Worm (Caenorhabditis elegans): ENCODE measurements around the gene ins-32.
"Not testable (repeated sequence)": the region's sequence is repeated elsewhere in the genome, so short reads cannot be mapped to it uniquely, and the experiment has no call there.

ins-32 gene

DNA sequence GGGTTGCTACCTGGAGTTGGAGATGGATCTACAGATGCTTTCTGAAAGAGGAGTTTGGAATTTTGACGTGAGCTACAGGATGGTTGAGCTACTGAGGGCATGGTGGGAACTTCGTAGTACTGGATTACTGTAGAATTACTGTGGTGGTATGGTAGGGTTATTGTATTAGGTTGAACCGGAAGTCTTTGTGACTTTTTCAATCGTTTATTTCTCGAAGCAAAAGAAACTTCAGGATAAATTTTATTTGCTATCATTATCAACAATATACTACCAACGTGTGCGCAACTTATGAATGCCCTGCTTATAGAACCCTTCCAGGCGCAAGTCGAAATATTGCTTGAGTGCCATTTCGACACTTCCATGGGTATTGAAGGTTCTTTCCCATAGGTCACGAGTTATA, 41.5 kb downstream of the ins-32 start, which contains the start of gene T24E12.6:
Gene T24E12.6 (minus strand): TSS at position 101 of the 400 bp plus-strand sequence.
- TF ChIP-seq lsy-2, ztf-11, gmeb-1 (tag; optimal IDR thresholded peaks at IDR 0.05): not testable (repeated sequence)

DNA sequence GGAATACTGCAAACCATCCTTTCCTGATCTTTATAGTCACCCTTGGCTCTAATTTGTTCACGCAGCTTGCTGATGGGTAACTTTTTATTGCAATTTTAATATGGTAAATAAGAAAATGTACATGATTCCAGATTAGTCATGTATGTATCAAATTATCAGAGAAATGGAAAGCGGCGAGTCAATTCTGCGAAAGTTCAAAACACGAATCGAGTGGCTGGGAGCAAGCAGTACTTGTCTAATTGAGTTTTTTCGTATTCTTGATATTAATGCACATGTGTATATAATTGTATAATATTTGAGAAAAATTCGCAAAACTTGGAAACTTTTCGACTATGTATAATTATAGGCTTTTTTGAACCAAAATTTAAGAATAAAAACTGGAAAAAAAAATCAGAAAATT, 44.1 kb downstream of the ins-32 start, which contains the start of gene T24E12.12:
Gene T24E12.12 (plus strand): TSS at position 281 of the 400 bp plus-strand sequence.
- no peak for TF ChIP-seq F13H6.1 (tag; optimal IDR thresholded peaks at IDR 0.05)
- no peak for TF ChIP-seq Y55F3AM.14 (GFP tag; optimal IDR thresholded peaks at IDR 0.05)
- no peak for TF ChIP-seq nhr-12 (tag; optimal IDR thresholded peaks at IDR 0.05)

DNA sequence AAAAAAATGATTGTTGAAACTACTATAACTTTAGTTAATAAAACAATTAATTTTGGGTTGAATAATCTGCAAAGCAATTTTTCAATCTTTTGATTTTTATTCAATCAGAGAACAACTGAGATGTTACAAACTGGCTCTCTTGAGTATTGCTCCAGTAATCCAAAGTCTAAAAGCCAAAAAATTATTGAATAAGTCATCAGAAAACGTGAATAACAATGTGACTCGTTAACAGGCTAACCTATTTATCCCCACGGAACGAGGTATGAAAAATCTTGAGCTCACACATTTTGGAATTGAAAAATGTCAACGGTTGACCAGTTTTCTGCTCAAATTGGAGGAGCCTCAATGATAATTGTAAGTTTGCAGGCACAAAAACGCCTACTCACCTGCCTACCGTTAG, 45.6 kb downstream of the ins-32 start, which contains the start of gene srx-111:
Gene srx-111 (plus strand): TSS at position 301 of the 400 bp plus-strand sequence.
- TF ChIP-seq unc-55 (GFP tag; optimal IDR thresholded peaks at IDR 0.05) (no peak), ztf-11 (tag; optimal IDR thresholded peaks at IDR 0.05) (no peak), nhr-12 (tag; optimal IDR thresholded peaks at IDR 0.05) (no peak), crh-2 (tag; optimal IDR thresholded peaks at IDR 0.05) (no peak), nhr-11 (tag; optimal IDR thresholded peaks at IDR 0.05) (no peak), egl-27 (tag; optimal IDR thresholded peaks at IDR 0.05) (no peak), elt-3 (tag; optimal IDR thresholded peaks at IDR 0.05) (no peak), mdl-1 (tag; optimal IDR thresholded peaks at IDR 0.05) (no peak), R02D3.7 (tag; optimal IDR thresholded peaks at IDR 0.05) (no peak), fos-1 (tag; optimal IDR thresholded peaks at IDR 0.05) (no peak), nhr-21 (tag; optimal IDR thresholded peaks at IDR 0.05) (no peak), nhr-25 (tag; optimal IDR thresholded peaks at IDR 0.05) (no peak)

DNA sequence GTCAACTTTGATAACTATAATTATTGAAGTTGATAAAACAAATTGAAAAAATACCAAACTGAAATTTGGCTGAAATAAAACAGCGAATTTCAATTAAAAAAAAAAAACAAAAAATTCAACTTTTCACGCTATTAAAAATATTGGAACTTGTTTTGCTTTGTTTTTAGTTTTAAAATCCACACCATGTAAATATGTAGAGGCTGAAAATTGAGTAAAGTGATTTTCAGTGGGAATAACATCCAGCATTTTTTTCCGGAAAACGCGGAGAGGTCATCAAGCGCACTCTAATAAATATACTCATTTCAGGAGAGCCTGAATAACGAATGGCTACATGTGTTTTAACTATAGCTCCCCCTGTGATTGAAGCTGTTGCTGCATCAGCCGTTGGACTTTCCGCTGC, 49.5 kb downstream of the ins-32 start, which contains the start of gene rcd-1:
Gene rcd-1 (plus strand): TSS at position 301 of the 400 bp plus-strand sequence.
- no peak for TF ChIP-seq ceh-16 (tag; optimal IDR thresholded peaks at IDR 0.05)
- no peak for TF ChIP-seq zag-1 (tag; optimal IDR thresholded peaks at IDR 0.05)
- no peak for TF ChIP-seq R02D3.7 (tag; optimal IDR thresholded peaks at IDR 0.05)
- no peak for TF ChIP-seq nhr-6 (tag; optimal IDR thresholded peaks at IDR 0.05)
